Fruit fly (Drosophila melanogaster): ENCODE measurements around the gene CG31142.

CG31142 gene

dm6 chr3R:23889922-23890321, 39.1 kb upstream of the CG31142 start, which contains the start of gene Pli (continued):
- TF ChIP-seq pdm3 (GFP tag; optimal IDR thresholded peaks at IDR 0.05) (no peak), CG11762 (GFP tag; optimal IDR thresholded peaks at IDR 0.05; ENCODE audit: insufficient read depth) (no peak)

- TF ChIP-seq CG16779 (tag; optimal IDR thresholded peaks at IDR 0.05) (no peak), lz (GFP tag; optimal IDR thresholded peaks at IDR 0.05) (peak; percentile 71), salr (GFP tag; optimal IDR thresholded peaks at IDR 0.05) (peak in 1 of 2 experiments; percentile 34), CG3919 (GFP tag; optimal IDR thresholded peaks at IDR 0.05) (peak; percentile 71), CG31627 (GFP tag; optimal IDR thresholded peaks at IDR 0.05) (peak; percentile 82), Sox14 (GFP tag; optimal IDR thresholded peaks at IDR 0.05) (peak; percentile 57), CG10631 (GFP tag; optimal IDR thresholded peaks at IDR 0.05) (peak; percentile 55), Smox (GFP tag; optimal IDR thresholded peaks at IDR 0.05) (no peak), CG6792 (GFP tag; optimal IDR thresholded peaks at IDR 0.05) (peak; percentile 23), Ets21C (GFP tag; optimal IDR thresholded peaks at IDR 0.05) (peak; percentile 56), esn (GFP tag; optimal IDR thresholded peaks at IDR 0.05) (peak; percentile 71), vri (GFP tag; optimal IDR thresholded peaks at IDR 0.05) (no peak), cyc (GFP tag; optimal IDR thresholded peaks at IDR 0.05) (peak; percentile 74), Hr39 (GFP tag; optimal IDR thresholded peaks at IDR 0.05) (peak; percentile 63), Sox102F (GFP tag; optimal IDR thresholded peaks at IDR 0.05) (no peak), CG6854 (GFP tag; optimal IDR thresholded peaks at IDR 0.05) (peak; percentile 29), CG11902 (GFP tag; optimal IDR thresholded peaks at IDR 0.05) (peak; percentile 51), CG9139 (GFP tag; optimal IDR thresholded peaks at IDR 0.05) (no peak), CG1621 (tag; optimal IDR thresholded peaks at IDR 0.05) (peak; percentile 65), Eip78C (GFP tag) (peak; percentile 59), ss (GFP tag; optimal IDR thresholded peaks at IDR 0.05) (peak in 1 of 2 experiments; percentile 25), CG3032 (tag; optimal IDR thresholded peaks at IDR 0.05) (no peak), achi (GFP tag; optimal IDR thresholded peaks at IDR 0.05) (peak; percentile 64), Sox15 (GFP tag; optimal IDR thresholded peaks at IDR 0.05) (peak; percentile 27)
Observed at dm6 chr3R:23890886-23891285, 38.2 kb upstream of the CG31142 start, which contains the start of gene TfIIA-S. TSS of gene TfIIA-S (minus strand) at chr3R:23891060.

- TF ChIP-seq CG6276 (GFP tag; optimal IDR thresholded peaks at IDR 0.05) (no peak), CG6854 (GFP tag; optimal IDR thresholded peaks at IDR 0.05) (no peak), CG32006 (GFP tag; optimal IDR thresholded peaks at IDR 0.05) (no peak), CG6792 (GFP tag; optimal IDR thresholded peaks at IDR 0.05) (no peak), Sox15 (GFP tag; optimal IDR thresholded peaks at IDR 0.05) (no peak), pdm3 (GFP tag; optimal IDR thresholded peaks at IDR 0.05) (no peak), Eip93F (GFP tag; optimal IDR thresholded peaks at IDR 0.05) (no peak), CG4318 (GFP tag; optimal IDR thresholded peaks at IDR 0.05) (no peak), ss (GFP tag; optimal IDR thresholded peaks at IDR 0.05) (no peak), Sox102F (GFP tag; optimal IDR thresholded peaks at IDR 0.05) (no peak), CG16779 (tag; optimal IDR thresholded peaks at IDR 0.05) (no peak), CG3032 (tag; optimal IDR thresholded peaks at IDR 0.05) (no peak), salr (GFP tag; optimal IDR thresholded peaks at IDR 0.05) (no peak)
Observed at dm6 chr3R:23893460-23893859, 35.6 kb upstream of the CG31142 start, which contains the start of gene tbrd-1. TSS of gene tbrd-1 (minus strand) at chr3R:23893560.

dm6 chr3R:23900092-23900491, 29.0 kb upstream of the CG31142 start:
- TF ChIP-seq Ets21C (GFP tag; optimal IDR thresholded peaks at IDR 0.05) (no peak), Smox (GFP tag; optimal IDR thresholded peaks at IDR 0.05) (no peak), esn (GFP tag; optimal IDR thresholded peaks at IDR 0.05) (no peak)

dm6 chr3R:23902034-23902433, 27.0 kb upstream of the CG31142 start:
- TF ChIP-seq CG16779 (tag; optimal IDR thresholded peaks at IDR 0.05), result no peak
- TF ChIP-seq Eip93F (GFP tag; optimal IDR thresholded peaks at IDR 0.05), result no peak
- TF ChIP-seq CG9139 (GFP tag; optimal IDR thresholded peaks at IDR 0.05), result no peak
- no peak for TF ChIP-seq pdm3 (GFP tag; optimal IDR thresholded peaks at IDR 0.05)
- no peak for TF ChIP-seq topi (GFP tag; optimal IDR thresholded peaks at IDR 0.05)
- no peak for TF ChIP-seq Eip75B (GFP tag; optimal IDR thresholded peaks at IDR 0.05)
- peak; percentile 61 for TF ChIP-seq Eip78C (GFP tag)
- TF ChIP-seq Sox102F (GFP tag; optimal IDR thresholded peaks at IDR 0.05), result no peak
- no peak for TF ChIP-seq eg (GFP tag; IDR thresholded peaks at IDR 0.05)
- TF ChIP-seq CG34406 (GFP tag; optimal IDR thresholded peaks at IDR 0.05), result no peak
- peak; percentile 7 for TF ChIP-seq spab (GFP tag; optimal IDR thresholded peaks at IDR 0.05)
- no peak for TF ChIP-seq Sox14 (GFP tag; optimal IDR thresholded peaks at IDR 0.05)
- TF ChIP-seq Ets96B (tag; optimal IDR thresholded peaks at IDR 0.05), result peak; percentile 34
- no peak for TF ChIP-seq CG31627 (GFP tag; optimal IDR thresholded peaks at IDR 0.05)
- no peak for TF ChIP-seq CG11294 (GFP tag; IDR thresholded peaks at IDR 0.05)
- no peak for TF ChIP-seq acj6 (GFP tag; optimal IDR thresholded peaks at IDR 0.05)
- no peak for TF ChIP-seq CG3919 (GFP tag; optimal IDR thresholded peaks at IDR 0.05)
- TF ChIP-seq Hr39 (GFP tag; optimal IDR thresholded peaks at IDR 0.05), result no peak
- TF ChIP-seq fd85E (GFP tag; optimal IDR thresholded peaks at IDR 0.05), result no peak
- TF ChIP-seq CG8119 (GFP tag; IDR thresholded peaks at IDR 0.05), result peak; percentile 62; the same call in 2 of the 3 replicates
- TF ChIP-seq net (GFP tag; optimal IDR thresholded peaks at IDR 0.05), result no peak
- TF ChIP-seq Sox15 (GFP tag; optimal IDR thresholded peaks at IDR 0.05), result no peak
- TF ChIP-seq Blimp-1 (GFP tag; optimal IDR thresholded peaks at IDR 0.05), result no peak
- no peak for TF ChIP-seq lz (GFP tag; optimal IDR thresholded peaks at IDR 0.05)

Measured in whole organism, prepupa.